Worm (Caenorhabditis elegans) whole organism, dauer: ENCODE data around the gene ubc-9.

Source experiments
- unc-62 ChIP-seq: sonication (generic microtip); optimal IDR thresholded peaks from 2 replicates; lab custom pipeline; 2017; ENCODE audit warnings: missing biosample characterization, missing genetic modification reagents, missing genetic modification characterization

Gene ubc-9

DNA sequence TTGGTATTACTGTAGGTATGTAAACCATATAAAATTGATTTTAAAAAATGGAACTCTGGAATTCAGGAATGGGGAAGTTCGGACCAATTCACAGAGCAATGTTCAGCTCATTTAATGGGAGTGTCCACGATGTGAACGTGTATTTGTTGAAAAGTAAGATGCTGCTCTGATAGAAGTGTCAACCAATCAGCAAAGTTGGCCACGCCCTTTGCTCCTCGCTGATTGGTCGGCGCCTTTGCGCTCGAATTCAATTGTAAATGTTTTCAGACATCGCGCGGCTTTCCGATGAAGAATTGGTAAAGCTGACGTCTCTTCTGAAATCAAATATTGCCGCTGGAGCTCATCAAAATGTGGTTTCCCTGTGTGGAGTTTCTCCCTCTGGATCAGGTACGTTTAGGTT, 32.3 kb downstream of the ubc-9 start:
- TF ChIP-seq unc-62 = no peak

DNA sequence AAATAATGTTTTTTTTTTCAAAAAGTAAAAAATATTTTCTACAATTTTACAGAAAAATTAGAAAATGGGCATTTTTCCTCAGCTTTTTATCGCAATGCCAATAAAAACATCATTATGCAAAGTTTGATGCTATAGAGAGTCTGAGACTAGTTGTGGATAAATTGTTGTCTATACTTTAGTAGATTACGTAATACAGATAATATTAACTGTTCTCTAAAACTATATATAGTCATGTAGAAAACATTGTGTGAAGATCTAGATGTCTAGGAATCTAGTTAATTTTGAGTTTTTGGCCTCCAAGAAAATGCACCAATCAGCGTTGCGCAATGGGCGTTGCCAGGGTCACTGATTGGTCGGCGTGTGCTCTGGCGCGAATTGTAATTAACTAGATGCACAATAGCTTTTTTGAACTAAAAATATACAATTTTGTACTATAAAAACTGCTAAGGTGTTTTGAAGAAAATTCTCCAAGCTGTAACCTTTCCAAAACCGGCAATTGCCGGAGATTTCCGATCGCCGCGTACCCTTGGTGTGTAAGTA, 35.5 kb downstream of the ubc-9 start:
- no peak for TF ChIP-seq unc-62

DNA sequence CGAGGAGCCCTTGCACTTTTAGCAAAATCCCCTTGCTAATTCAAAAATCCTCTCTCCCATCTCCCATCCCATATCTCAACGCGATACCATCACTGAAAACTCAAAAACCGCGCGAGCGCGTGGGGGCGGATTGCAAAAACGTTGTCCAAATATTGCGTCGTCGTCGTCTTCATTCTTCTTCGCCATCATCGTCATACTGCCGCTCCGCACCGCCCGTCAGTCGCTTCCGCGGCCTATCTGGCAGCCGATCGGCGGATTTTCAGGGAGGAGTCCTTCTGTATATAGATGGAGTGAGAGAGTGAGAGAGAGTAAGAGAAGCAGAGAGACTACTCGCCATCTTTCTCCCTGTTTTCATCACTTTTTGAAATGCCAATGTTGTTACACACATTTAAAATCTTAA, 36.1 kb downstream of the ubc-9 start:
- no peak for TF ChIP-seq unc-62

DNA sequence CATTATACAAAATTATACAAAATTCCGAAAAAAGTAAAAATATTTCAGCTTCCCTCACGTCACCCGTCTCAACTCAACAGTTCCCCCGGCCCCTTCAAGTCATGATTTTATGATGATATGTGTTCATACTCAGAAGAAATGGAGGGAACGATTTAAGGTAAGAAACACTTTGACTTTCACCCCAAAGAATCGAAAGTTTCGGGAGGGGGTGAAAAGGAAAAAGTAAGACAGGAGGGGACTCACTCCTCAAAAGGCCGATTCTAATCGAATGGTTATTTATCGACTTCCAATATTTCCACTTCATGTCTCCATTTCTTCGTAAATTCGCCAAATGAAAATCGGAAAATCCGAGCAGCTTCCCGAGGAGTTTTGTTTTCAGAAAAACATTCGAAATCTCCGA, 37.4 kb downstream of the ubc-9 start, which contains the start of gene bus-4:
Gene bus-4, plus strand, starts transcription at position 49 of the 400 bp plus-strand sequence.
- TF ChIP-seq unc-62 = no peak

DNA sequence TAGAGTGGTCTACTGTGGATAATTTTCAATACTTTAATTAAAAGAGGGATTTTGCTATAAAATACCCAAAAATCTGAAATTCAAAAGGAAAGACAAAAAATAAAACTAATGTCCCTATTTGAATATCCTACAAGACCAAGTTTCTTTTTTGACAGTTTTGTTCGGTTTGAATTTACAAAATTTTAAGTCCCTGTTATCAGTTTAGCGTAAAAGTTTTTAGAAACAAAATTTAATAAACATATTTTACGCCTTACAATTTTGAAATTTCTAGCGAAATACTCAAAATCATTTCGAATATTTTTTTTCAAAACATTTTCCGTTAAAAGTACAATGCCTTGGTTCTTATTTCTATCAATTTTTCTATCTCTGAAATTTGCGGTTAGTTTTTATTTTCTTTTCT, 41.6 kb downstream of the ubc-9 start, which contains the start of gene spe-51:
Gene spe-51, plus strand, starts transcription at position 301 of the 400 bp plus-strand sequence.
- TF ChIP-seq unc-62 = no peak
